Worm (Caenorhabditis elegans) whole organism, midembryonic: ENCODE measurements around the gene F46F5.5.

Source experiments
- T22C8.4 ChIP-seq: fragments of 200-800 bp; sonication (Bioruptor generic); IDR thresholded peaks from 2 replicates; pipeline ENCODE4 v1.3.6; 2022; ENCODE audit warnings: missing genetic modification characterization, missing compliant biosample characterization
- cog-1 ChIP-seq: sonication (generic microtip); optimal IDR thresholded peaks from 2 replicates; lab custom pipeline; 2016; ENCODE audit warnings: missing genetic modification characterization, missing compliant biosample characterization
- klf-2 ChIP-seq: fragments of 200-800 bp; sonication (Bioruptor generic); conservative IDR thresholded peaks from 2 replicates; pipeline ENCODE4 v1.3.6; 2022; ENCODE audit warnings: missing genetic modification reagents, missing genetic modification characterization, missing compliant biosample characterization
- ref-1 ChIP-seq: fragments of 200-800 bp; sonication (Bioruptor generic); conservative IDR thresholded peaks from 2 replicates; pipeline ENCODE4 v1.3.6; 2022; ENCODE audit warnings: missing genetic modification reagents, missing genetic modification characterization, missing compliant biosample characterization
- tab-1 ChIP-seq: fragments of 200-800 bp; sonication (Bioruptor generic); IDR thresholded peaks from 2 replicates; pipeline ENCODE4 v1.3.6; 2022; ENCODE audit warnings: missing genetic modification characterization, missing compliant biosample characterization
- ztf-23 ChIP-seq: fragments of 200-800 bp; sonication (Bioruptor generic); IDR thresholded peaks from 2 replicates; pipeline ENCODE4 v1.3.6; 2022; ENCODE audit warnings: missing genetic modification reagents, missing genetic modification characterization, missing compliant biosample characterization
- ztf-29 ChIP-seq: fragments of 200-800 bp; sonication (Bioruptor generic); IDR thresholded peaks from 2 replicates; pipeline ENCODE4 v1.3.6; 2022; ENCODE audit warnings: missing genetic modification reagents, missing genetic modification characterization, missing compliant biosample characterization

DNA sequence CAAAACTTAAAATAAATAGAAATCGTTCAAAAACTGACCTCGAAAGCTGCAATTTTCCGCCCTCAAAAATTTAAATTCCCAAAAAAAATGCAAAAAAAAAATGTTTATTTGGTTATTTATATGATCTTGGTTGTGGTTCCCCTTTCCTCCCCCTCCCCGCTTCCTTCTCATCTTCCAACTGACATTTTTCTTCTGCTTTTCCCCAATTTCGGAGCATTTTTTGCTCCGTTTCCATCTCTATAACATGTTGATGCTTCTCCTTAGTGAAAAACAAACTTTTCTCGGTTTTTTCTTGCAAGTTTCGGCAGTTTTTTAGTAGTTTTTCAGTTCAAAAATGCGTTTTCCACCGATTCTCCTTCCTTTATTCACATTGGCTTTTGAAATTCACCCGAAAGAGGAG is 37.8 kb downstream of the F46F5.5 start, which contains the start of gene Y39F10A.1:
- TF ChIP-seq ztf-23 (GFP tag; lab: Robert Waterston, UW), result no peak
- TF ChIP-seq T22C8.4, result no peak
- no peak for TF ChIP-seq ztf-29 (GFP tag; lab: Robert Waterston, UW)
- no peak for TF ChIP-seq ref-1 (GFP tag; lab: Robert Waterston, UW)
- TF ChIP-seq tab-1 (GFP tag; lab: Robert Waterston, UW), result no peak
- TF ChIP-seq klf-2 (GFP tag; lab: Robert Waterston, UW), result no peak
- TF ChIP-seq cog-1 (tag; lab: Kevin White, UChicago), result no peak
